Worm (Caenorhabditis elegans): ENCODE measurements around the gene DH11.2.

Gene DH11.2

ce11 chrII:8020580-8021044 is 8.0 kb downstream of the DH11.2 start (continued):
- TF ChIP-seq nhr-48 (tag; optimal IDR thresholded peaks at IDR 0.05) = no peak
- 0 out of 2 replicates have a peak, but pooled peaks have one; percentile 48 for TF ChIP-seq T26A8.4 (GFP tag; IDR thresholded peaks at IDR 0.05)
- TF ChIP-seq mep-1 (tag; optimal IDR thresholded peaks at IDR 0.05) = peak; percentile 8
- no peak for TF ChIP-seq tra-1 (GFP tag; IDR thresholded peaks at IDR 0.05)
- TF ChIP-seq nhr-102 (tag; optimal IDR thresholded peaks at IDR 0.05) = no peak
- TF ChIP-seq arid-1 (GFP tag; conservative IDR thresholded peaks at IDR 0.05) = 0 out of 2 replicates have a peak, but pooled peaks have one; percentile 3
- TF ChIP-seq ama-1 (optimal IDR thresholded peaks at IDR 0.05) = peak; percentile 39
- TF ChIP-seq hif-1 (tag; optimal IDR thresholded peaks at IDR 0.05) = no peak
- peak; percentile 83 for TF ChIP-seq aha-1 (tag)
- TF ChIP-seq zip-11 (GFP tag; IDR thresholded peaks at IDR 0.05) = no peak
- TF ChIP-seq ces-1 (GFP tag; optimal IDR thresholded peaks at IDR 0.05) = no peak
- TF ChIP-seq set-16 (GFP tag; IDR thresholded peaks at IDR 0.05) = no peak
- TF ChIP-seq F49E8.2 (tag; optimal IDR thresholded peaks at IDR 0.05; ENCODE audit: borderline replicate concordance) = no peak
- TF ChIP-seq hlh-30 (tag; optimal IDR thresholded peaks at IDR 0.05; ENCODE audit: insufficient read depth) = no peak
- no peak for TF ChIP-seq ceh-62 (tag; optimal IDR thresholded peaks at IDR 0.05)
- TF ChIP-seq mes-2 (tag; optimal IDR thresholded peaks at IDR 0.05; ENCODE audit: poor library complexity, severe bottlenecking) = no peak
- TF ChIP-seq madf-5 (GFP tag; IDR thresholded peaks at IDR 0.05) = no peak
- no peak for TF ChIP-seq daf-19 (GFP tag; conservative IDR thresholded peaks at IDR 0.05)
- no peak for TF ChIP-seq zip-2 (tag; optimal IDR thresholded peaks at IDR 0.05)
- TF ChIP-seq dve-1 (tag; optimal IDR thresholded peaks at IDR 0.05; ENCODE audit: insufficient read depth) = peak; percentile 13
- TF ChIP-seq dpl-1 (GFP tag; optimal IDR thresholded peaks at IDR 0.05) = no peak
- no peak for TF ChIP-seq lin-13 (GFP tag; optimal IDR thresholded peaks at IDR 0.05)
- no peak for TF ChIP-seq zfp-2 (tag; optimal IDR thresholded peaks at IDR 0.05)
- no peak for TF ChIP-seq nhr-11 (tag; optimal IDR thresholded peaks at IDR 0.05)
- TF ChIP-seq Y48G9A.11 (GFP tag; IDR thresholded peaks at IDR 0.05) = 0 out of 2 replicates have a peak, but pooled peaks have one; percentile 18
- no peak for TF ChIP-seq mdl-1 (tag; optimal IDR thresholded peaks at IDR 0.05)
- TF ChIP-seq R02D3.7 (tag; optimal IDR thresholded peaks at IDR 0.05) = no peak
- no peak for TF ChIP-seq ceh-82 (tag; optimal IDR thresholded peaks at IDR 0.05)
- no peak for TF ChIP-seq nhr-28 (tag; optimal IDR thresholded peaks at IDR 0.05)
- TF ChIP-seq mxl-3 (GFP tag; optimal IDR thresholded peaks at IDR 0.05) = no peak
- no peak for TF ChIP-seq egl-27 (tag; optimal IDR thresholded peaks at IDR 0.05)
- TF ChIP-seq dmd-9 (GFP tag; IDR thresholded peaks at IDR 0.05) = no peak
- TF ChIP-seq duxl-1 (tag; optimal IDR thresholded peaks at IDR 0.05; ENCODE audit: poor library complexity) = no peak
- no peak for TF ChIP-seq Y5F2A.4 (GFP tag; optimal IDR thresholded peaks at IDR 0.05)
- no peak for TF ChIP-seq vab-7 (GFP tag; IDR thresholded peaks at IDR 0.05)
- TF ChIP-seq nhr-111 (GFP tag; optimal IDR thresholded peaks at IDR 0.05) = no peak
- no peak for TF ChIP-seq ztf-7 (tag; optimal IDR thresholded peaks at IDR 0.05)
- no peak for TF ChIP-seq lin-39 (tag; optimal IDR thresholded peaks at IDR 0.05)
- no peak for TF ChIP-seq fos-1 (tag; optimal IDR thresholded peaks at IDR 0.05)
- TF ChIP-seq gei-8 (GFP tag; optimal IDR thresholded peaks at IDR 0.05) = peak; percentile 42
- TF ChIP-seq egl-43 (GFP tag; IDR thresholded peaks at IDR 0.05) = no peak
- TF ChIP-seq nhr-237 (tag; optimal IDR thresholded peaks at IDR 0.05) = no peak
- TF ChIP-seq skn-1 (tag; optimal IDR thresholded peaks at IDR 0.05) = no peak
- no peak for TF ChIP-seq nhr-76 (tag; optimal IDR thresholded peaks at IDR 0.05)
- no peak for TF ChIP-seq mxl-2 (GFP tag; conservative IDR thresholded peaks at IDR 0.05)
- TF ChIP-seq F37D6.2 (tag; optimal IDR thresholded peaks at IDR 0.05) = no peak
- no peak for TF ChIP-seq tag-97 (GFP tag; IDR thresholded peaks at IDR 0.05)
- no peak for TF ChIP-seq hmg-1.1 (GFP tag; IDR thresholded peaks at IDR 0.05)
- TF ChIP-seq F26F4.8 (GFP tag; conservative IDR thresholded peaks at IDR 0.05) = no peak
- TF ChIP-seq nhr-6 (tag; optimal IDR thresholded peaks at IDR 0.05) = no peak
- peak; percentile 7 for TF ChIP-seq T20F7.1 (GFP tag; optimal IDR thresholded peaks at IDR 0.05)
- no peak for TF ChIP-seq nhr-10 (tag; optimal IDR thresholded peaks at IDR 0.05)
